Worm (Caenorhabditis elegans) whole organism, young adult: ENCODE measurements around the gene gtf-2H4.

Experiments used
- B0019.2 ChIP-seq: fragments of 200-800 bp; sonication (Bioruptor generic); conservative IDR thresholded peaks from 2 replicates; pipeline ENCODE4 v1.3.6; 2022; ENCODE audit warnings: missing genetic modification reagents, missing genetic modification characterization, missing compliant biosample characterization
- B0035.1 ChIP-seq: sonication (generic microtip); optimal IDR thresholded peaks from 2 replicates; lab custom pipeline; 2016; ENCODE audit warnings: missing genetic modification characterization, mild to moderate bottlenecking, missing compliant biosample characterization, missing genotype, missing genetic modification reagents
- B0261.1 ChIP-seq: sonication (generic microtip); optimal IDR thresholded peaks from 2 replicates; lab custom pipeline; 2016; ENCODE audit warnings: mild to moderate bottlenecking, missing genetic modification characterization, moderate library complexity, missing compliant biosample characterization
- B0336.3 ChIP-seq: fragments of 200-800 bp; sonication (Bioruptor generic); IDR thresholded peaks from 2 replicates; pipeline ENCODE4 v1.3.6; 2022; ENCODE audit warnings: missing genetic modification characterization, missing compliant biosample characterization
- C06A6.2 ChIP-seq: fragments of 200-800 bp; sonication (Bioruptor generic); conservative IDR thresholded peaks from 2 replicates; pipeline ENCODE4 v1.3.6; 2022; ENCODE audit warnings: missing genetic modification characterization, missing compliant biosample characterization
- D2030.7 ChIP-seq: fragments of 200-800 bp; sonication (Bioruptor generic); IDR thresholded peaks from 2 replicates; pipeline ENCODE4 v1.3.6; 2022; ENCODE audit warnings: missing genetic modification reagents, missing genetic modification characterization, missing compliant biosample characterization
- F55B11.4 ChIP-seq: sonication (generic microtip); optimal IDR thresholded peaks from 2 replicates; lab custom pipeline; 2016; ENCODE audit warnings: missing compliant biosample characterization, missing genetic modification characterization, borderline replicate concordance; ENCODE audit not compliant: insufficient read depth
- F57A8.1 ChIP-seq: fragments of 200-800 bp; sonication (Bioruptor generic); optimal IDR thresholded peaks from 2 replicates; lab custom pipeline; 2018; ENCODE audit warnings: mild to moderate bottlenecking, missing genetic modification characterization, moderate library complexity, missing compliant biosample characterization
- K12H6.12 ChIP-seq: fragments of 200-800 bp; sonication (Bioruptor generic); optimal IDR thresholded peaks from 2 replicates; lab custom pipeline; 2018; ENCODE audit warnings: mild to moderate bottlenecking, missing genetic modification characterization, missing compliant biosample characterization
- T26A5.8 ChIP-seq: sonication (generic microtip); optimal IDR thresholded peaks from 2 replicates; lab custom pipeline; 2016; ENCODE audit warnings: missing genetic modification characterization, missing compliant biosample characterization
- Y56A3A.18 ChIP-seq: fragments of 200-800 bp; sonication (Bioruptor generic); IDR thresholded peaks from 2 replicates; pipeline ENCODE4 v1.3.6; 2022; ENCODE audit warnings: missing genetic modification reagents, missing genetic modification characterization, missing compliant biosample characterization
- Y67H2A.10 ChIP-seq: fragments of 200-800 bp; sonication (Bioruptor generic); conservative IDR thresholded peaks from 2 replicates; pipeline ENCODE4 v1.3.6; 2022; ENCODE audit warnings: missing genetic modification reagents, missing genetic modification characterization, missing compliant biosample characterization
- ZK185.1 ChIP-seq: sonication (generic microtip); optimal IDR thresholded peaks from 2 replicates; lab custom pipeline; 2016; ENCODE audit warnings: mild to moderate bottlenecking, missing genetic modification characterization, missing compliant biosample characterization; ENCODE audit not compliant: poor library complexity, severe bottlenecking
- akir-1 ChIP-seq: fragments of 200-800 bp; sonication (Bioruptor generic); optimal IDR thresholded peaks from 2 replicates; lab custom pipeline; 2018; ENCODE audit warnings: mild to moderate bottlenecking, missing genetic modification characterization, moderate library complexity, missing compliant biosample characterization
- atf-7 ChIP-seq: sonication (generic microtip); optimal IDR thresholded peaks from 2 replicates; lab custom pipeline; 2017; ENCODE audit warnings: mild to moderate bottlenecking, missing genetic modification characterization, missing compliant biosample characterization
- attf-3 ChIP-seq: fragments of 200-800 bp; sonication (Bioruptor generic); conservative IDR thresholded peaks from 2 replicates; pipeline ENCODE4 v1.3.6; 2022; ENCODE audit warnings: missing genetic modification reagents, missing genetic modification characterization, missing compliant biosample characterization
- bed-2 ChIP-seq: fragments of 200-800 bp; sonication (Bioruptor generic); IDR thresholded peaks from 2 replicates; pipeline ENCODE4 v1.3.6; 2022; ENCODE audit warnings: missing genetic modification reagents, missing genetic modification characterization, missing compliant biosample characterization
- ccch-3 ChIP-seq: fragments of 200-800 bp; sonication (Bioruptor generic); optimal IDR thresholded peaks from 2 replicates; lab custom pipeline; 2018; ENCODE audit warnings: mild to moderate bottlenecking, missing genetic modification characterization, missing compliant biosample characterization
- cebp-2 ChIP-seq: fragments of 200-800 bp; sonication (Bioruptor generic); IDR thresholded peaks from 2 replicates; pipeline ENCODE4 v1.3.6; 2022; ENCODE audit warnings: missing genetic modification characterization, missing compliant biosample characterization
- ceh-27 ChIP-seq: fragments of 200-800 bp; sonication (Bioruptor generic); optimal IDR thresholded peaks from 2 replicates; lab custom pipeline; 2018; ENCODE audit warnings: mild to moderate bottlenecking, missing genetic modification characterization, moderate library complexity, missing compliant biosample characterization
- chd-7 ChIP-seq: sonication (generic microtip); optimal IDR thresholded peaks from 2 replicates; lab custom pipeline; 2016; ENCODE audit warnings: mild to moderate bottlenecking, missing genetic modification characterization, moderate library complexity, missing compliant biosample characterization
- egl-44 ChIP-seq: fragments of 200-800 bp; sonication (Bioruptor generic); IDR thresholded peaks from 2 replicates; pipeline ENCODE4 v1.3.6; 2022; ENCODE audit warnings: missing genetic modification reagents, missing genetic modification characterization, missing compliant biosample characterization
- ekl-4 ChIP-seq: fragments of 200-800 bp; sonication (Bioruptor generic); IDR thresholded peaks from 2 replicates; pipeline ENCODE4 v1.3.6; 2022; ENCODE audit warnings: missing genetic modification reagents, missing genetic modification characterization, missing compliant biosample characterization
- fkh-3 ChIP-seq: sonication (generic microtip); optimal IDR thresholded peaks from 2 replicates; lab custom pipeline; 2016; ENCODE audit warnings: mild to moderate bottlenecking, missing genetic modification characterization, missing compliant biosample characterization
- hlh-12 ChIP-seq: sonication (generic microtip); optimal IDR thresholded peaks from 2 replicates; lab custom pipeline; 2016; ENCODE audit warnings: missing genetic modification characterization, missing compliant biosample characterization
- hlh-26 ChIP-seq: fragments of 200-800 bp; sonication (Bioruptor generic); conservative IDR thresholded peaks from 2 replicates; pipeline ENCODE4 v1.3.6; 2022; ENCODE audit warnings: missing genetic modification reagents, missing genetic modification characterization, missing compliant biosample characterization
- let-526 ChIP-seq: fragments of 200-800 bp; sonication (Bioruptor generic); IDR thresholded peaks from 2 replicates; pipeline ENCODE4 v1.3.6; 2022; ENCODE audit warnings: missing genetic modification reagents, missing genetic modification characterization, missing compliant biosample characterization
- lin-35 ChIP-seq, 3 experiments: fragments of 150-350 bp in 2 of 3; sonication (generic microtip) in 1 of 3; optimal IDR thresholded peaks; 2 replicates each; lab custom pipeline; 2014 to 2018; ENCODE audit warnings: missing biosample characterization in 3 of 3, missing genetic modification characterization in 3 of 3, missing genetic modification reagents in 3 of 3
- lin-40 ChIP-seq: sonication (generic microtip); optimal IDR thresholded peaks from 2 replicates; lab custom pipeline; 2016; ENCODE audit warnings: missing genetic modification characterization, mild to moderate bottlenecking, missing compliant biosample characterization, missing genotype, missing genetic modification reagents
- lsy-27 ChIP-seq: sonication (generic microtip); optimal IDR thresholded peaks from 2 replicates; lab custom pipeline; 2017; ENCODE audit warnings: missing genetic modification characterization, mild to moderate bottlenecking, missing compliant biosample characterization, antibody characterized with exemption, missing genotype, borderline replicate concordance; ENCODE audit not compliant: insufficient read depth
- mcd-1 ChIP-seq: fragments of 200-800 bp; sonication (Bioruptor generic); IDR thresholded peaks from 2 replicates; pipeline ENCODE4 v1.3.6; 2022; ENCODE audit warnings: missing genetic modification reagents, missing genetic modification characterization, missing compliant biosample characterization
- mel-28 ChIP-seq: sonication (generic microtip); optimal IDR thresholded peaks from 2 replicates; lab custom pipeline; 2016; ENCODE audit warnings: borderline replicate concordance, mild to moderate bottlenecking, missing genetic modification characterization, missing compliant biosample characterization
- nfya-1 ChIP-seq: sonication (generic microtip); optimal IDR thresholded peaks from 2 replicates; lab custom pipeline; 2017; ENCODE audit warnings: antibody characterized with exemption, missing compliant biosample characterization, missing genetic modification characterization, borderline replicate concordance; ENCODE audit not compliant: insufficient read depth
- nfyb-1 ChIP-seq: fragments of 200-800 bp; sonication (Bioruptor generic); IDR thresholded peaks from 2 replicates; pipeline ENCODE4 v1.3.6; 2022; ENCODE audit warnings: missing genetic modification reagents, missing genetic modification characterization, missing compliant biosample characterization
- nhr-120 ChIP-seq: fragments of 200-800 bp; sonication (Bioruptor generic); IDR thresholded peaks from 2 replicates; pipeline ENCODE4 v1.3.6; 2022; ENCODE audit warnings: missing genetic modification characterization, missing compliant biosample characterization
- nhr-179 ChIP-seq: sonication (generic microtip); optimal IDR thresholded peaks from 2 replicates; lab custom pipeline; 2016; ENCODE audit warnings: mild to moderate bottlenecking, missing genetic modification characterization, missing compliant biosample characterization
- pbrm-1 ChIP-seq: fragments of 200-800 bp; sonication (Bioruptor generic); IDR thresholded peaks from 2 replicates; pipeline ENCODE4 v1.3.6; 2022; ENCODE audit warnings: missing genetic modification reagents, missing genetic modification characterization, missing compliant biosample characterization
- rcor-1 ChIP-seq: fragments of 200-800 bp; sonication (Bioruptor generic); IDR thresholded peaks from 2 replicates; pipeline ENCODE4 v1.3.6; 2022; ENCODE audit warnings: missing genetic modification reagents, missing genetic modification characterization, missing compliant biosample characterization
- rec-8 ChIP-seq, 2 experiments: sonication (generic microtip); optimal IDR thresholded peaks; 2 replicates each; lab custom pipeline; 2016; ENCODE audit warnings: mild to moderate bottlenecking in 2 of 2, missing genetic modification characterization in 2 of 2, missing genetic modification reagents in 2 of 2, missing genotype in 2 of 2, missing biosample characterization in 1 of 2, missing compliant biosample characterization in 1 of 2, moderate library complexity in 1 of 2
- sea-2 ChIP-seq: fragments of 200-800 bp; sonication (Bioruptor generic); IDR thresholded peaks from 2 replicates; pipeline ENCODE4 v1.3.6; 2022; ENCODE audit warnings: missing genetic modification characterization, missing compliant biosample characterization
- tbp1 ChIP-seq: fragments of 200-800 bp; sonication (Bioruptor generic); optimal IDR thresholded peaks from 2 replicates; lab custom pipeline; 2018; ENCODE audit warnings: mild to moderate bottlenecking, missing genetic modification characterization, missing compliant biosample characterization
- tbx-9 ChIP-seq: sonication (generic microtip); optimal IDR thresholded peaks from 2 replicates; lab custom pipeline; 2016; ENCODE audit warnings: borderline replicate concordance, missing genetic modification characterization, inconsistent platforms, missing compliant biosample characterization
- unc-62 ChIP-seq: fragments of 150-350 bp; optimal IDR thresholded peaks from 2 replicates; lab custom pipeline; 2014; ENCODE audit warnings: missing biosample characterization, missing genetic modification reagents, missing genetic modification characterization
- xnd-1 ChIP-seq: sonication (generic microtip); optimal IDR thresholded peaks from 2 replicates; lab custom pipeline; 2016; ENCODE audit warnings: missing genotype, missing genetic modification reagents, missing genetic modification characterization, missing compliant biosample characterization
- zfh-2 ChIP-seq: fragments of 200-800 bp; sonication (Bioruptor generic); conservative IDR thresholded peaks from 2 replicates; pipeline ENCODE4 v1.3.6; 2022; ENCODE audit warnings: missing genetic modification reagents, missing genetic modification characterization, missing compliant biosample characterization
- zim-3 ChIP-seq: sonication (generic microtip); optimal IDR thresholded peaks from 2 replicates; lab custom pipeline; 2017; ENCODE audit warnings: mild to moderate bottlenecking, missing genetic modification characterization, moderate library complexity, missing compliant biosample characterization
- ztf-22 ChIP-seq: fragments of 200-800 bp; sonication (Bioruptor generic); optimal IDR thresholded peaks from 2 replicates; lab custom pipeline; 2018; ENCODE audit warnings: mild to moderate bottlenecking, missing genetic modification characterization, moderate library complexity, missing compliant biosample characterization
- ztf-26 ChIP-seq: sonication (generic microtip); optimal IDR thresholded peaks from 2 replicates; lab custom pipeline; 2017; ENCODE audit warnings: missing genetic modification characterization, missing compliant biosample characterization
- ztf-28 ChIP-seq: fragments of 200-800 bp; sonication (Bioruptor generic); IDR thresholded peaks from 2 replicates; pipeline ENCODE4 v1.3.6; 2022; ENCODE audit warnings: missing genetic modification reagents, missing genetic modification characterization, missing compliant biosample characterization

Gene gtf-2H4

DNA sequence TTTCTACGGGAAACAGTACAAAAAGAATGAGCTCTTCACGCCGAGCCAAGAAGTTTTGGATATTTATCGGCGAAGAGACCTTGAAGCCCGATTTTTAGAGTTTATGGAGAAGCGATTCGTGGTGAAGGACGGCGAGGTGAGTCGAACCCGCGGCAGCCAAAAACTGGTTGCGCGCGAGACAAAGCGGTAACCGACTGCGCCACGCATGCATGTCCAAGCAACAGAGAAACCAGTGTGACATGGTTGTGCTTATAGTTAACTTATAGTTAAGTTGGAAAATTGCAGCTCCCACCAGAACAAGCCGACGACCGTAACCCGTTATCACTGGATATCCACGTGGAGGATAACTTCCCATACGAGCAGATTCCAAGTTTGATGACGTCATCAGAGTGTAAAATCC lies 23.4 kb upstream of the gtf-2H4 start (continued):
- TF ChIP-seq Y67H2A.10 (GFP tag; lab: Robert Waterston, UW) (no peak), nfyb-1 (GFP tag; lab: Robert Waterston, UW) (no peak), egl-44 (GFP tag; lab: Robert Waterston, UW) (no peak), zim-3 (tag; lab: Kevin White, UChicago) (no peak), nhr-120 (GFP tag; lab: Robert Waterston, UW) (0 out of 2 replicates have a peak, but pooled peaks have one; percentile 71), atf-7 (tag; lab: Kevin White, UChicago) (no peak), D2030.7 (GFP tag; lab: Robert Waterston, UW) (peak; percentile 31; the same call in 1 of the 2 replicates), sea-2 (GFP tag; lab: Robert Waterston, UW) (no peak), mel-28 (no peak), rec-8 (tag; optimal IDR thresholded peaks at IDR 0.05; lab: Kevin White, UChicago) (peak; percentile 34 to 43), tbp1 (peak; percentile 92), cebp-2 (no peak), C06A6.2 (GFP tag; lab: Robert Waterston, UW) (no peak), Y56A3A.18 (GFP tag; lab: Robert Waterston, UW) (no peak), bed-2 (GFP tag; lab: Robert Waterston, UW) (no peak), B0019.2 (GFP tag; lab: Robert Waterston, UW) (no peak), B0336.3 (GFP tag; lab: Robert Waterston, UW) (no peak; the same call in 1 of the 2 replicates), lin-35 (GFP tag; optimal IDR thresholded peaks at IDR 0.05; lab: Kevin White, UChicago) (no peak), T26A5.8 (tag; lab: Kevin White, UChicago) (no peak), nhr-179 (tag; lab: Kevin White, UChicago) (no peak), ceh-27 (GFP tag; lab: Kevin White, UChicago) (no peak), ZK185.1 (tag; lab: Kevin White, UChicago) (no peak), B0035.1 (tag; lab: Kevin White, UChicago) (no peak), rcor-1 (GFP tag; lab: Robert Waterston, UW) (no peak), ccch-3 (GFP tag; lab: Kevin White, UChicago) (no peak), K12H6.12 (no peak), ekl-4 (no peak), attf-3 (GFP tag; lab: Robert Waterston, UW) (no peak), B0261.1 (tag; lab: Kevin White, UChicago) (peak; percentile 77), xnd-1 (tag; lab: Kevin White, UChicago) (no peak), ztf-26 (peak; percentile 51), tbx-9 (tag; lab: Kevin White, UChicago) (no peak), ztf-28 (GFP tag; lab: Robert Waterston, UW) (no peak), F55B11.4 (tag; lab: Kevin White, UChicago) (no peak), mcd-1 (GFP tag; lab: Robert Waterston, UW) (peak; percentile 80), zfh-2 (GFP tag; lab: Robert Waterston, UW) (no peak), lin-40 (no peak), chd-7 (no peak), nfya-1 (tag; lab: Kevin White, UChicago) (no peak), hlh-12 (tag; lab: Kevin White, UChicago) (no peak), unc-62 (GFP tag; lab: Kevin White, UChicago) (no peak), hlh-26 (GFP tag; lab: Robert Waterston, UW) (no peak), fkh-3 (tag; lab: Kevin White, UChicago) (no peak), akir-1 (GFP tag; lab: Kevin White, UChicago) (no peak), let-526 (GFP tag; lab: Robert Waterston, UW) (no peak), ztf-22 (GFP tag; lab: Kevin White, UChicago) (no peak), pbrm-1 (GFP tag; lab: Robert Waterston, UW) (no peak; the same call in 1 of the 2 replicates), lsy-27 (tag; lab: Kevin White, UChicago) (peak; percentile 33), F57A8.1 (no peak)
